Fruit fly (Drosophila melanogaster) whole organism, embryonic: ENCODE results near the gene CG8369.

Experiments used
- Asciz ChIP-seq: fragments of 200-800 bp; sonication (Bioruptor generic); optimal IDR thresholded peaks from 2 replicates; lab custom pipeline; 2017; ENCODE audit warnings: missing biosample characterization, mild to moderate bottlenecking, missing genetic modification characterization, missing genetic modification reagents
- CG12071 ChIP-seq: fragments of 200-800 bp; sonication (Bioruptor generic); optimal IDR thresholded peaks from 3 replicates; lab custom pipeline; 2018; ENCODE audit warnings: missing biosample characterization, mild to moderate bottlenecking, missing genetic modification characterization
- CG12155 ChIP-seq: fragments of 200-800 bp; sonication (Bioruptor generic); optimal IDR thresholded peaks from 3 replicates; lab custom pipeline; 2016; ENCODE audit warnings: missing biosample characterization, missing genetic modification characterization
- CG1233 ChIP-seq: fragments of 200-800 bp; sonication (Bioruptor generic); optimal IDR thresholded peaks from 4 replicates; lab custom pipeline; 2018; ENCODE audit warnings: missing biosample characterization, mild to moderate bottlenecking, missing genetic modification characterization
- CG13894 ChIP-seq: fragments of 200-800 bp; sonication (Bioruptor generic); optimal IDR thresholded peaks from 3 replicates; lab custom pipeline; 2018; ENCODE audit warnings: missing biosample characterization, mild to moderate bottlenecking, missing genetic modification characterization, moderate library complexity
- CG14667 ChIP-seq: fragments of 200-800 bp; sonication (Bioruptor generic); IDR thresholded peaks from 2 replicates; pipeline ENCODE4 v1.3.6; 2022; ENCODE audit warnings: missing biosample characterization, missing genetic modification characterization
- CG14710 ChIP-seq: fragments of 200-800 bp; sonication (Bioruptor generic); optimal IDR thresholded peaks from 3 replicates; lab custom pipeline; 2019; ENCODE audit warnings: missing biosample characterization, mild to moderate bottlenecking, missing genetic modification characterization, moderate library complexity
- CG15514 ChIP-seq: fragments of 200-800 bp; sonication (Bioruptor generic); optimal IDR thresholded peaks from 3 replicates; lab custom pipeline; 2017; ENCODE audit warnings: missing biosample characterization, missing genetic modification characterization, mild to moderate bottlenecking, moderate library complexity, missing genetic modification reagents
- CG15601 ChIP-seq: fragments of 200-800 bp; sonication (Bioruptor generic); optimal IDR thresholded peaks from 3 replicates; lab custom pipeline; 2019; ENCODE audit warnings: missing biosample characterization, mild to moderate bottlenecking, missing genetic modification characterization, moderate library complexity
- CG16815 ChIP-seq: fragments of 200-800 bp; sonication (Bioruptor generic); optimal IDR thresholded peaks from 3 replicates; lab custom pipeline; 2017; ENCODE audit warnings: missing biosample characterization, mild to moderate bottlenecking, missing genetic modification characterization
- CG17359 ChIP-seq: fragments of 200-800 bp; sonication (Bioruptor generic); optimal IDR thresholded peaks from 3 replicates; lab custom pipeline; 2018; ENCODE audit warnings: missing biosample characterization, mild to moderate bottlenecking, missing genetic modification characterization, moderate library complexity
- CG17802 ChIP-seq: fragments of 200-800 bp; sonication (Bioruptor generic); optimal IDR thresholded peaks from 2 replicates; lab custom pipeline; 2018; ENCODE audit warnings: missing biosample characterization, mild to moderate bottlenecking, missing genetic modification characterization, moderate library complexity
- CG17829 ChIP-seq: fragments of 200-800 bp; optimal IDR thresholded peaks from 2 replicates; lab custom pipeline; 2019; ENCODE audit warnings: missing biosample characterization, mild to moderate bottlenecking, missing genetic modification characterization, moderate library complexity
- CG31365 ChIP-seq: fragments of 200-800 bp; sonication (Bioruptor generic); optimal IDR thresholded peaks from 2 replicates; lab custom pipeline; 2018; ENCODE audit warnings: missing biosample characterization, mild to moderate bottlenecking, missing genetic modification characterization
- CG33557 ChIP-seq: fragments of 200-800 bp; sonication (Bioruptor generic); optimal IDR thresholded peaks from 2 replicates; lab custom pipeline; 2019; ENCODE audit warnings: missing biosample characterization, mild to moderate bottlenecking, missing genetic modification characterization, moderate library complexity
- Camta ChIP-seq: fragments of 200-800 bp; sonication (Bioruptor generic); optimal IDR thresholded peaks from 2 replicates; lab custom pipeline; 2016; ENCODE audit warnings: missing biosample characterization, missing genetic modification characterization
- D ChIP-seq, 2 experiments: fragments of 200-800 bp in 1 of 2; fragments of >200 bp in 1 of 2; sonication (Bioruptor generic) in 1 of 2; optimal IDR thresholded peaks; 2 replicates in 1 of 2; 3 replicates in 1 of 2; lab custom pipeline; 2017; ENCODE audit warnings: mild to moderate bottlenecking in 1 of 2, missing biosample characterization in 1 of 2, missing genetic modification characterization in 1 of 2, missing genetic modification reagents in 1 of 2
- Drgx ChIP-seq: fragments of 200-800 bp; sonication (Bioruptor generic); IDR thresholded peaks from 2 replicates; pipeline ENCODE4 v1.3.6; 2022; ENCODE audit warnings: missing biosample characterization, missing genetic modification characterization
- Mad ChIP-seq: fragments of 200-800 bp; sonication (Bioruptor generic); optimal IDR thresholded peaks from 2 replicates; lab custom pipeline; 2016; ENCODE audit warnings: missing biosample characterization, missing genetic modification characterization
- NC2β ChIP-seq: fragments of 200-800 bp; sonication (Bioruptor generic); optimal IDR thresholded peaks from 2 replicates; lab custom pipeline; 2016; ENCODE audit warnings: missing biosample characterization, missing genetic modification characterization
- Oaz ChIP-seq: fragments of 200-800 bp; sonication (Bioruptor generic); IDR thresholded peaks from 2 replicates; pipeline ENCODE4 v1.3.6; 2022; ENCODE audit warnings: missing biosample characterization, missing genetic modification characterization
- Poxn ChIP-seq: fragments of 200-800 bp; sonication (Bioruptor generic); IDR thresholded peaks from 2 replicates; pipeline ENCODE4 v1.3.6; 2022; ENCODE audit warnings: missing biosample characterization, missing genetic modification characterization
- Ravus ChIP-seq: fragments of 200-800 bp; sonication (Bioruptor generic); IDR thresholded peaks from 2 replicates; pipeline ENCODE4 v1.3.6; 2022; ENCODE audit warnings: missing biosample characterization, missing genetic modification characterization
- Sry-β ChIP-seq: fragments of 200-800 bp; sonication (Bioruptor generic); optimal IDR thresholded peaks from 2 replicates; lab custom pipeline; 2018; ENCODE audit warnings: missing biosample characterization, mild to moderate bottlenecking, missing genetic modification characterization, moderate library complexity
- Ssrp ChIP-seq: fragments of 200-800 bp; sonication (Bioruptor generic); optimal IDR thresholded peaks from 2 replicates; lab custom pipeline; 2018; ENCODE audit warnings: missing biosample characterization, mild to moderate bottlenecking, missing genetic modification characterization, moderate library complexity
- ap ChIP-seq: fragments of 200-800 bp; sonication (Bioruptor generic); IDR thresholded peaks from 2 replicates; pipeline ENCODE4 v1.3.6; 2022; ENCODE audit warnings: missing biosample characterization, missing genetic modification characterization
- bbx ChIP-seq: fragments of 200-800 bp; sonication (Bioruptor generic); IDR thresholded peaks from 2 replicates; pipeline ENCODE4 v1.3.6; 2022; ENCODE audit warnings: missing biosample characterization, missing genetic modification characterization; ENCODE audit not compliant: partially characterized antibody
- bcd ChIP-seq: fragments of 200-800 bp; sonication (Bioruptor generic); optimal IDR thresholded peaks from 2 replicates; lab custom pipeline; 2017; ENCODE audit warnings: missing biosample characterization, mild to moderate bottlenecking, missing genetic modification characterization
- btn ChIP-seq: fragments of 200-800 bp; sonication (Bioruptor generic); optimal IDR thresholded peaks from 2 replicates; lab custom pipeline; 2016; ENCODE audit warnings: missing biosample characterization, missing genetic modification characterization
- cas ChIP-seq: fragments of 200-800 bp; sonication (Bioruptor generic); IDR thresholded peaks from 2 replicates; pipeline ENCODE4 v1.3.6; 2022; ENCODE audit warnings: missing biosample characterization, missing genetic modification characterization
- dimm ChIP-seq: fragments of 200-800 bp; sonication (Bioruptor generic); IDR thresholded peaks from 2 replicates; pipeline ENCODE4 v1.3.6; 2022; ENCODE audit warnings: missing biosample characterization, missing genetic modification characterization
- emc ChIP-seq: fragments of 200-800 bp; sonication (Bioruptor generic); optimal IDR thresholded peaks from 2 replicates; lab custom pipeline; 2016; ENCODE audit warnings: missing biosample characterization, missing genetic modification characterization
- esg ChIP-seq: fragments of 200-800 bp; sonication (Bioruptor generic); conservative IDR thresholded peaks from 2 replicates; pipeline ENCODE4 v1.3.6; 2022; ENCODE audit warnings: missing biosample characterization, missing genetic modification characterization
- eve ChIP-seq, 2 experiments: fragments of >200 bp; optimal IDR thresholded peaks; 2 replicates each; lab custom pipeline; 2017; ENCODE audit warnings: missing biosample characterization in 2 of 2, missing genetic modification characterization in 2 of 2
- fd3F ChIP-seq: fragments of 200-800 bp; sonication (Bioruptor generic); optimal IDR thresholded peaks from 2 replicates; lab custom pipeline; 2018; ENCODE audit warnings: missing biosample characterization, mild to moderate bottlenecking, missing genetic modification characterization, moderate library complexity
- gsb ChIP-seq: fragments of 200-800 bp; sonication (Bioruptor generic); IDR thresholded peaks from 2 replicates; pipeline ENCODE4 v1.3.6; 2022; ENCODE audit warnings: missing biosample characterization, missing genetic modification characterization
- gsb-n ChIP-seq: fragments of 200-800 bp; sonication (Bioruptor generic); optimal IDR thresholded peaks from 3 replicates; lab custom pipeline; 2018; ENCODE audit warnings: missing biosample characterization, mild to moderate bottlenecking, missing genetic modification characterization
- jumu ChIP-seq: fragments of 200-800 bp; sonication (Bioruptor generic); optimal IDR thresholded peaks from 3 replicates; lab custom pipeline; 2016; ENCODE audit warnings: missing biosample characterization, missing genetic modification characterization
- lola ChIP-seq, 3 experiments: fragments of >200 bp in 2 of 3; fragments of 200-800 bp in 1 of 3; sonication (Bioruptor generic) in 1 of 3; optimal IDR thresholded peaks; 2 replicates each; lab custom pipeline; 2017 to 2019; ENCODE audit warnings: missing biosample characterization in 3 of 3, missing genetic modification characterization in 3 of 3, mild to moderate bottlenecking in 1 of 3, moderate library complexity in 1 of 3
- nerfin-2 ChIP-seq: fragments of 200-800 bp; sonication (Bioruptor generic); IDR thresholded peaks from 2 replicates; pipeline ENCODE4 v1.3.6; 2022; ENCODE audit warnings: missing biosample characterization, missing genetic modification characterization; ENCODE audit not compliant: partially characterized antibody
- onecut ChIP-seq: fragments of 200-800 bp; sonication (Bioruptor generic); IDR thresholded peaks from 2 replicates; pipeline ENCODE4 v1.3.6; 2022; ENCODE audit warnings: missing biosample characterization, missing genetic modification characterization
- pan ChIP-seq, 4 experiments: fragments of >200 bp in 3 of 4; fragments of 200-800 bp in 1 of 4; sonication (Bioruptor generic) in 1 of 4; optimal IDR thresholded peaks in 3 of 4; IDR thresholded peaks in 1 of 4; 2 replicates each; pipeline versions ENCODE4 v1.3.6 to Lab custom; 2017 to 2022; ENCODE audit warnings: missing biosample characterization in 2 of 4, missing genetic modification characterization in 2 of 4, mixed read lengths in 1 of 4
- prd ChIP-seq, 3 experiments: fragments of >200 bp in 2 of 3; fragments of 200-800 bp in 1 of 3; sonication (Bioruptor generic) in 1 of 3; optimal IDR thresholded peaks in 2 of 3; IDR thresholded peaks in 1 of 3; 2 replicates in 2 of 3; 3 replicates in 1 of 3; pipeline versions ENCODE4 v1.3.6 to Lab custom; 2017 to 2022; ENCODE audit warnings: missing biosample characterization in 1 of 3, missing genetic modification characterization in 1 of 3
- psq ChIP-seq: fragments of 200-800 bp; sonication (Bioruptor generic); optimal IDR thresholded peaks from 2 replicates; lab custom pipeline; 2017; ENCODE audit warnings: missing biosample characterization, missing genetic modification characterization
- schlank ChIP-seq: fragments of 200-800 bp; sonication (Bioruptor generic); optimal IDR thresholded peaks from 2 replicates; lab custom pipeline; 2018; ENCODE audit warnings: missing biosample characterization, mild to moderate bottlenecking, missing genetic modification characterization
- tin ChIP-seq: fragments of 200-800 bp; sonication (Bioruptor generic); optimal IDR thresholded peaks from 3 replicates; lab custom pipeline; 2016; ENCODE audit warnings: missing biosample characterization, missing genetic modification characterization
- vnd ChIP-seq: fragments of 200-800 bp; sonication (Bioruptor generic); IDR thresholded peaks from 3 replicates; pipeline ENCODE4 v1.3.6; 2022; ENCODE audit warnings: missing biosample characterization, missing genetic modification characterization; ENCODE audit not compliant: partially characterized antibody

CG8369 gene

dm6 chr3R:8812342-8812966 lies 9.4 kb upstream of the CG8369 start (continued):
- no peak for TF ChIP-seq nerfin-2 (GFP tag; lab: Robert Waterston, UW)
- no peak for TF ChIP-seq Sry-β
- peak; percentile 35 for TF ChIP-seq CG12155 (GFP tag; lab: Kevin White, UChicago)
- TF ChIP-seq bcd (GFP tag; lab: Kevin White, UChicago): no peak
- TF ChIP-seq CG12071 (GFP tag; lab: Kevin White, UChicago): no peak
- peak in 1 of 3 experiments; percentile 16 for TF ChIP-seq lola (GFP tag; optimal IDR thresholded peaks at IDR 0.05; lab: Kevin White, UChicago)
- TF ChIP-seq D (optimal IDR thresholded peaks at IDR 0.05; lab: Kevin White, UChicago): no peak
- TF ChIP-seq D (GFP tag; optimal IDR thresholded peaks at IDR 0.05; lab: Kevin White, UChicago): peak; percentile 7
- TF ChIP-seq Camta (GFP tag; lab: Kevin White, UChicago): peak; percentile 40
- TF ChIP-seq NC2β (GFP tag; lab: Kevin White, UChicago): no peak
- no peak for TF ChIP-seq Poxn
- peak; percentile 31 for TF ChIP-seq gsb-n
- peak; percentile 88 for TF ChIP-seq CG13894 (tag; lab: Kevin White, UChicago)
- TF ChIP-seq CG31365 (tag; lab: Kevin White, UChicago): no peak
- no peak for TF ChIP-seq CG33557 (GFP tag; lab: Kevin White, UChicago)
- TF ChIP-seq Mad (GFP tag; lab: Kevin White, UChicago): no peak
- peak; percentile 12 for TF ChIP-seq jumu (GFP tag; lab: Kevin White, UChicago)
- TF ChIP-seq Oaz (GFP tag; lab: Robert Waterston, UW): 0 out of 2 replicates have a peak, but pooled peaks have one; percentile 47
- no peak for TF ChIP-seq Ravus (GFP tag; lab: Robert Waterston, UW)
- no peak for TF ChIP-seq psq (GFP tag; lab: Kevin White, UChicago)
- no peak; the same call in 1 of the 2 replicates for TF ChIP-seq bbx
- TF ChIP-seq gsb (GFP tag; lab: Robert Waterston, UW): no peak
- no peak for TF ChIP-seq CG15514 (GFP tag; lab: Kevin White, UChicago)
- peak; percentile 94 for TF ChIP-seq Drgx (GFP tag; lab: Robert Waterston, UW)
- no peak for TF ChIP-seq CG1233 (GFP tag; lab: Kevin White, UChicago)
- TF ChIP-seq CG16815: no peak
- TF ChIP-seq onecut (GFP tag; lab: Robert Waterston, UW): 0 out of 2 replicates have a peak, but pooled peaks have one; percentile 8
- TF ChIP-seq ap (GFP tag; lab: Robert Waterston, UW): no peak
- peak; percentile 11 for TF ChIP-seq CG17829
- TF ChIP-seq CG17359 (tag; lab: Kevin White, UChicago): peak; percentile 63
- TF ChIP-seq pan (optimal IDR thresholded peaks at IDR 0.05; lab: Kevin White, UChicago): no peak
- peak in 1 of 2 experiments; percentile 67 for TF ChIP-seq pan (GFP tag; optimal IDR thresholded peaks at IDR 0.05 in 1 of 2, IDR thresholded peaks at IDR 0.05 in 1 of 2)
- no peak for TF ChIP-seq fd3F (GFP tag; lab: Kevin White, UChicago)
- TF ChIP-seq CG14710 (tag; lab: Kevin White, UChicago): peak; percentile 32
- TF ChIP-seq cas (GFP tag; lab: Robert Waterston, UW): peak; percentile 14; the same call in 1 of the 2 replicates
- TF ChIP-seq esg (GFP tag; lab: Robert Waterston, UW): peak; percentile 32; the same call in 1 of the 2 replicates
- peak; percentile 20 for TF ChIP-seq schlank (tag; lab: Kevin White, UChicago)
- TF ChIP-seq Asciz (GFP tag; lab: Kevin White, UChicago): peak; percentile 50
- TF ChIP-seq tin (GFP tag; lab: Kevin White, UChicago): peak; percentile 19
- TF ChIP-seq dimm: no peak
- TF ChIP-seq Ssrp (tag; lab: Kevin White, UChicago): peak; percentile 19
- TF ChIP-seq vnd (GFP tag; lab: Robert Waterston, UW): no peak
- no peak for TF ChIP-seq btn (GFP tag; lab: Kevin White, UChicago)
- TF ChIP-seq emc (GFP tag; lab: Kevin White, UChicago): no peak
- peak; percentile 12 for TF ChIP-seq CG15601 (tag; lab: Kevin White, UChicago)
- TF ChIP-seq prd (optimal IDR thresholded peaks at IDR 0.05; lab: Kevin White, UChicago): no peak
- peak; percentile 75 for TF ChIP-seq prd (GFP tag; IDR thresholded peaks at IDR 0.05; lab: Robert Waterston, UW)
- TF ChIP-seq CG17802 (tag; lab: Kevin White, UChicago): no peak
- 0 out of 2 replicates have a peak, but pooled peaks have one; percentile 28 for TF ChIP-seq CG14667 (GFP tag; lab: Robert Waterston, UW)
- TF ChIP-seq eve (GFP tag; optimal IDR thresholded peaks at IDR 0.05; lab: Kevin White, UChicago): peak in 1 of 2 experiments; percentile 83
